Fruit fly (Drosophila melanogaster) whole organism, prepupa: ENCODE results near the gene CG15602.

Experiments used
- CG11762 ChIP-seq: fragments of 200-800 bp; sonication (Bioruptor generic); optimal IDR thresholded peaks from 3 replicates; lab custom pipeline; 2016; ENCODE audit warnings: missing biosample characterization, missing genetic modification characterization; ENCODE audit not compliant: insufficient read depth
- CG11902 ChIP-seq: fragments of 200-800 bp; sonication (Bioruptor generic); optimal IDR thresholded peaks from 3 replicates; lab custom pipeline; 2016; ENCODE audit warnings: missing biosample characterization, missing genetic modification characterization
- CG16779 ChIP-seq: fragments of 200-800 bp; sonication (Bioruptor generic); optimal IDR thresholded peaks from 3 replicates; lab custom pipeline; 2017; ENCODE audit warnings: missing biosample characterization, mild to moderate bottlenecking, missing genetic modification characterization
- CG3032 ChIP-seq: fragments of 200-800 bp; optimal IDR thresholded peaks from 2 replicates; lab custom pipeline; 2019; ENCODE audit warnings: missing biosample characterization, mild to moderate bottlenecking, missing genetic modification characterization, moderate library complexity
- CG6276 ChIP-seq: fragments of 200-800 bp; sonication (Bioruptor generic); optimal IDR thresholded peaks from 2 replicates; lab custom pipeline; 2017; ENCODE audit warnings: missing biosample characterization, mild to moderate bottlenecking, missing genetic modification characterization
- Hr39 ChIP-seq: fragments of 200-800 bp; sonication (Bioruptor generic); optimal IDR thresholded peaks from 2 replicates; lab custom pipeline; 2016; ENCODE audit warnings: missing biosample characterization, missing genetic modification characterization
- OdsH ChIP-seq: fragments of 200-800 bp; sonication (Bioruptor generic); optimal IDR thresholded peaks from 3 replicates; lab custom pipeline; 2016; ENCODE audit warnings: missing biosample characterization, missing genetic modification characterization
- Smox ChIP-seq: fragments of 200-800 bp; sonication (Bioruptor generic); optimal IDR thresholded peaks from 3 replicates; lab custom pipeline; 2016; ENCODE audit warnings: missing biosample characterization, missing genetic modification characterization
- Sox102F ChIP-seq: fragments of 200-800 bp; sonication (Bioruptor generic); optimal IDR thresholded peaks from 2 replicates; lab custom pipeline; 2016; ENCODE audit warnings: missing biosample characterization, mild to moderate bottlenecking, missing genetic modification characterization
- fkh ChIP-seq: fragments of 200-800 bp; sonication (Bioruptor generic); optimal IDR thresholded peaks from 3 replicates; lab custom pipeline; 2017; ENCODE audit warnings: missing biosample characterization, mild to moderate bottlenecking, missing genetic modification characterization, moderate library complexity
- net ChIP-seq: fragments of 200-800 bp; sonication (Bioruptor generic); optimal IDR thresholded peaks from 3 replicates; lab custom pipeline; 2016; ENCODE audit warnings: missing biosample characterization, missing genetic modification characterization
- salr ChIP-seq, 2 experiments: fragments of 200-800 bp; sonication (Bioruptor generic); optimal IDR thresholded peaks; 3 replicates each; lab custom pipeline; 2016 to 2018; ENCODE audit warnings: missing biosample characterization in 2 of 2, missing genetic modification characterization in 2 of 2, mild to moderate bottlenecking in 1 of 2

dm6 chrX:15804790-15805189, 5.6 kb downstream of the CG15602 start:
- TF ChIP-seq OdsH (GFP tag; lab: Kevin White, UChicago): no peak
- TF ChIP-seq Hr39: no peak
- peak; percentile 13 for TF ChIP-seq CG6276
- TF ChIP-seq Smox: no peak
- no peak for TF ChIP-seq Sox102F (GFP tag; lab: Kevin White, UChicago)
- no peak for TF ChIP-seq fkh
- TF ChIP-seq CG3032: no peak
- TF ChIP-seq CG11762 (GFP tag; lab: Kevin White, UChicago): no peak
- no peak for TF ChIP-seq net (GFP tag; lab: Kevin White, UChicago)
- no peak for TF ChIP-seq CG16779 (tag; lab: Kevin White, UChicago)
- TF ChIP-seq CG11902: no peak
- no peak for TF ChIP-seq salr (GFP tag; optimal IDR thresholded peaks at IDR 0.05; lab: Kevin White, UChicago)
